Fruit fly (Drosophila melanogaster) whole organism, embryonic: ENCODE measurements around the gene soti.
A peak's percentile ranks its signal among the peaks of the same experiment; 100 is the strongest.

ENCODE experiments used
- Ada2b ChIP-seq: fragments of 200-800 bp; sonication (Bioruptor generic); IDR thresholded peaks from 2 replicates; pipeline ENCODE4 v1.3.6; 2022; ENCODE audit warnings: missing biosample characterization, missing genetic modification characterization
- Aef1 ChIP-seq: fragments of 200-800 bp; sonication (Bioruptor generic); IDR thresholded peaks from 3 replicates; pipeline ENCODE4 v1.3.6; 2022; ENCODE audit warnings: missing biosample characterization, missing genetic modification characterization
- Antp ChIP-seq: fragments of 200-800 bp; sonication (Bioruptor generic); optimal IDR thresholded peaks from 3 replicates; lab custom pipeline; 2016; ENCODE audit warnings: missing biosample characterization, missing genetic modification characterization
- Atf-2 ChIP-seq: fragments of 200-800 bp; sonication (Bioruptor generic); optimal IDR thresholded peaks from 2 replicates; lab custom pipeline; 2016; ENCODE audit warnings: missing biosample characterization, missing genetic modification characterization
- CG11085 ChIP-seq: fragments of 200-800 bp; sonication (Bioruptor generic); IDR thresholded peaks from 2 replicates; pipeline ENCODE4 v1.3.6; 2022; ENCODE audit warnings: missing biosample characterization, missing genetic modification characterization
- CG11696 ChIP-seq: fragments of 200-800 bp; sonication (Bioruptor generic); IDR thresholded peaks from 2 replicates; pipeline ENCODE4 v1.3.6; 2022; ENCODE audit warnings: missing biosample characterization, missing genetic modification characterization
- CG12071 ChIP-seq: fragments of 200-800 bp; sonication (Bioruptor generic); optimal IDR thresholded peaks from 3 replicates; lab custom pipeline; 2018; ENCODE audit warnings: missing biosample characterization, mild to moderate bottlenecking, missing genetic modification characterization
- CG12104 ChIP-seq: fragments of 200-800 bp; sonication (Bioruptor generic); optimal IDR thresholded peaks from 3 replicates; lab custom pipeline; 2016; ENCODE audit warnings: missing biosample characterization, missing genetic modification characterization
- CG12236 ChIP-seq: fragments of 200-800 bp; sonication (Bioruptor generic); optimal IDR thresholded peaks from 2 replicates; lab custom pipeline; 2016; ENCODE audit warnings: missing biosample characterization, missing genetic modification characterization
- CG14965 ChIP-seq: fragments of 200-800 bp; sonication (Bioruptor generic); optimal IDR thresholded peaks from 2 replicates; lab custom pipeline; 2016; ENCODE audit warnings: missing biosample characterization, missing genetic modification characterization, borderline replicate concordance
- CG17385 ChIP-seq: fragments of 200-800 bp; sonication (Bioruptor generic); optimal IDR thresholded peaks from 3 replicates; lab custom pipeline; 2018; ENCODE audit warnings: missing biosample characterization, mild to moderate bottlenecking, missing genetic modification characterization
- CG30020 ChIP-seq: fragments of 200-800 bp; optimal IDR thresholded peaks from 2 replicates; lab custom pipeline; 2019; ENCODE audit warnings: missing biosample characterization, mild to moderate bottlenecking, missing genetic modification characterization, moderate library complexity
- CG3065 ChIP-seq: fragments of 200-800 bp; sonication (Bioruptor generic); optimal IDR thresholded peaks from 2 replicates; lab custom pipeline; 2016; ENCODE audit warnings: missing biosample characterization, missing genetic modification characterization
- CG32772 ChIP-seq: fragments of 200-800 bp; sonication (Bioruptor generic); IDR thresholded peaks from 2 replicates; pipeline ENCODE4 v1.3.6; 2022; ENCODE audit warnings: missing biosample characterization, missing genetic modification characterization
- CG34422 ChIP-seq: fragments of 200-800 bp; sonication (Bioruptor generic); IDR thresholded peaks from 3 replicates; pipeline ENCODE4 v1.3.6; 2022; ENCODE audit warnings: missing biosample characterization, missing genetic modification characterization
- CG3726 ChIP-seq: fragments of 200-800 bp; sonication (Bioruptor generic); IDR thresholded peaks from 3 replicates; pipeline ENCODE4, ENCODE4 v1.3.6; 2022; ENCODE audit warnings: missing biosample characterization, missing genetic modification characterization
- CG42726 ChIP-seq: fragments of 200-800 bp; sonication (Bioruptor generic); IDR thresholded peaks from 2 replicates; pipeline ENCODE4 v1.3.6; 2022; ENCODE audit warnings: missing biosample characterization, missing genetic modification characterization; ENCODE audit not compliant: partially characterized antibody
- CG4707 ChIP-seq: fragments of 200-800 bp; sonication (Bioruptor generic); optimal IDR thresholded peaks from 2 replicates; lab custom pipeline; 2018; ENCODE audit warnings: missing biosample characterization, mild to moderate bottlenecking, missing genetic modification characterization, moderate library complexity
- CG5245 ChIP-seq: fragments of 200-800 bp; sonication (Bioruptor generic); optimal IDR thresholded peaks from 3 replicates; lab custom pipeline; 2016; ENCODE audit warnings: missing biosample characterization, missing genetic modification characterization
- CG6689 ChIP-seq: fragments of 200-800 bp; sonication (Bioruptor generic); IDR thresholded peaks from 2 replicates; pipeline ENCODE4 v1.3.6; 2022; ENCODE audit warnings: missing biosample characterization, missing genetic modification characterization
- CG7839 ChIP-seq: fragments of 200-800 bp; sonication (Bioruptor generic); optimal IDR thresholded peaks from 3 replicates; lab custom pipeline; 2018; ENCODE audit warnings: missing biosample characterization, mild to moderate bottlenecking, missing genetic modification characterization, moderate library complexity
- CG8089 ChIP-seq: fragments of 200-800 bp; sonication (Bioruptor generic); optimal IDR thresholded peaks from 3 replicates; lab custom pipeline; 2016; ENCODE audit warnings: missing biosample characterization, missing genetic modification characterization
- CG8388 ChIP-seq: fragments of 200-800 bp; sonication (Bioruptor generic); optimal IDR thresholded peaks from 2 replicates; lab custom pipeline; 2019; ENCODE audit warnings: missing biosample characterization, mild to moderate bottlenecking, missing genetic modification characterization, moderate library complexity
- CG9876 ChIP-seq: fragments of 200-800 bp; sonication (Bioruptor generic); optimal IDR thresholded peaks from 2 replicates; lab custom pipeline; 2016; ENCODE audit warnings: missing biosample characterization, missing genetic modification characterization
- Dek ChIP-seq: fragments of 200-800 bp; sonication (Bioruptor generic); optimal IDR thresholded peaks from 3 replicates; lab custom pipeline; 2019; ENCODE audit warnings: missing biosample characterization, mild to moderate bottlenecking, missing genetic modification characterization, moderate library complexity
- Dref ChIP-seq: fragments of 200-800 bp; sonication (Bioruptor generic); IDR thresholded peaks from 2 replicates; pipeline ENCODE4 v1.3.6; 2022; ENCODE audit warnings: missing biosample characterization, missing genetic modification characterization
- Ets65A ChIP-seq: fragments of 200-800 bp; sonication (Bioruptor generic); peaks from one replicate; lab custom pipeline; 2016; ENCODE audit warnings: missing biosample characterization, missing genetic modification characterization
- H2.0 ChIP-seq: fragments of 200-800 bp; sonication (Bioruptor generic); IDR thresholded peaks from 2 replicates; pipeline ENCODE4 v1.3.6; 2022; ENCODE audit warnings: missing biosample characterization, missing genetic modification characterization
- Neu2 ChIP-seq: fragments of 200-800 bp; sonication (Bioruptor generic); optimal IDR thresholded peaks from 3 replicates; lab custom pipeline; 2016; ENCODE audit warnings: missing biosample characterization, missing genetic modification characterization, borderline replicate concordance
- Nf-YC ChIP-seq: fragments of 200-800 bp; optimal IDR thresholded peaks from 3 replicates; lab custom pipeline; 2019; ENCODE audit warnings: missing biosample characterization, mild to moderate bottlenecking, missing genetic modification characterization, moderate library complexity
- Six4 ChIP-seq: fragments of 200-800 bp; sonication (Bioruptor generic); optimal IDR thresholded peaks from 2 replicates; lab custom pipeline; 2016; ENCODE audit warnings: missing biosample characterization, missing genetic modification characterization
- Tbp ChIP-seq: fragments of >200 bp; optimal IDR thresholded peaks from 2 replicates; lab custom pipeline; 2018; ENCODE audit warnings: missing biosample characterization, missing genetic modification characterization
- Vsx1 ChIP-seq: fragments of 200-800 bp; sonication (Bioruptor generic); optimal IDR thresholded peaks from 2 replicates; lab custom pipeline; 2017; ENCODE audit warnings: missing biosample characterization, mild to moderate bottlenecking, missing genetic modification characterization, missing genetic modification reagents
- ash1 ChIP-seq: fragments of 200-800 bp; sonication (Bioruptor generic); optimal IDR thresholded peaks from 2 replicates; lab custom pipeline; 2018; ENCODE audit warnings: missing biosample characterization, mild to moderate bottlenecking, missing genetic modification characterization
- ato ChIP-seq: fragments of 200-800 bp; sonication (Bioruptor generic); IDR thresholded peaks from 2 replicates; pipeline ENCODE4 v1.3.6; 2022; ENCODE audit warnings: missing biosample characterization, missing genetic modification characterization; ENCODE audit not compliant: partially characterized antibody
- bcd ChIP-seq: fragments of 200-800 bp; sonication (Bioruptor generic); optimal IDR thresholded peaks from 2 replicates; lab custom pipeline; 2017; ENCODE audit warnings: missing biosample characterization, mild to moderate bottlenecking, missing genetic modification characterization
- br ChIP-seq: fragments of >200 bp; optimal IDR thresholded peaks from 2 replicates; lab custom pipeline; 2017
- croc ChIP-seq: fragments of 200-800 bp; sonication (Bioruptor generic); conservative IDR thresholded peaks from 3 replicates; pipeline ENCODE4 v1.3.6; 2022; ENCODE audit warnings: missing biosample characterization, missing genetic modification characterization
- dmrt11E ChIP-seq: fragments of 200-800 bp; sonication (Bioruptor generic); optimal IDR thresholded peaks from 3 replicates; lab custom pipeline; 2018; ENCODE audit warnings: missing biosample characterization, mild to moderate bottlenecking, missing genetic modification characterization, moderate library complexity
- gro ChIP-seq: fragments of 200-800 bp; sonication (Bioruptor generic); optimal IDR thresholded peaks from 2 replicates; lab custom pipeline; 2016; ENCODE audit warnings: missing biosample characterization, missing genetic modification characterization
- gsb-n ChIP-seq: fragments of 200-800 bp; sonication (Bioruptor generic); optimal IDR thresholded peaks from 3 replicates; lab custom pipeline; 2018; ENCODE audit warnings: missing biosample characterization, mild to moderate bottlenecking, missing genetic modification characterization
- gt ChIP-seq: fragments of 200-800 bp; sonication (Bioruptor generic); IDR thresholded peaks from 2 replicates; pipeline ENCODE4 v1.3.6; 2022; ENCODE audit warnings: missing biosample characterization, missing genetic modification characterization
- luna ChIP-seq: fragments of 200-800 bp; sonication (Bioruptor generic); optimal IDR thresholded peaks from 2 replicates; lab custom pipeline; 2016; ENCODE audit warnings: missing biosample characterization, missing genetic modification characterization
- mirr ChIP-seq: fragments of 200-800 bp; sonication (Bioruptor generic); optimal IDR thresholded peaks from 3 replicates; lab custom pipeline; 2018; ENCODE audit warnings: missing biosample characterization, mild to moderate bottlenecking, missing genetic modification characterization
- pita ChIP-seq: fragments of 200-800 bp; sonication (Bioruptor generic); optimal IDR thresholded peaks from 2 replicates; lab custom pipeline; 2017; ENCODE audit warnings: missing biosample characterization, mild to moderate bottlenecking, missing genetic modification characterization
- psq ChIP-seq: fragments of 200-800 bp; sonication (Bioruptor generic); optimal IDR thresholded peaks from 2 replicates; lab custom pipeline; 2017; ENCODE audit warnings: missing biosample characterization, missing genetic modification characterization
- sc ChIP-seq, 3 experiments: fragments of >200 bp in 2 of 3; fragments of 200-800 bp in 1 of 3; sonication (Bioruptor generic) in 1 of 3; optimal IDR thresholded peaks; 2 replicates in 2 of 3; 3 replicates in 1 of 3; lab custom pipeline; 2017; ENCODE audit warnings: mild to moderate bottlenecking in 1 of 3, missing biosample characterization in 1 of 3, missing genetic modification characterization in 1 of 3, missing genetic modification reagents in 1 of 3
- sim ChIP-seq: fragments of 200-800 bp; sonication (Bioruptor generic); IDR thresholded peaks from 2 replicates; pipeline ENCODE4 v1.3.6; 2022; ENCODE audit warnings: missing biosample characterization, missing genetic modification characterization
- sima ChIP-seq: fragments of 200-800 bp; sonication (Bioruptor generic); optimal IDR thresholded peaks from 2 replicates; lab custom pipeline; 2016; ENCODE audit warnings: missing biosample characterization, missing genetic modification characterization
- ssp ChIP-seq: fragments of 200-800 bp; sonication (Bioruptor generic); IDR thresholded peaks from 2 replicates; pipeline ENCODE4 v1.3.6; 2022; ENCODE audit warnings: missing biosample characterization, missing genetic modification characterization
- tgo ChIP-seq: fragments of 200-800 bp; sonication (Bioruptor generic); IDR thresholded peaks from 3 replicates; pipeline ENCODE4 v1.3.6; 2022; ENCODE audit warnings: missing biosample characterization, missing genetic modification characterization

The soti gene

dm6 chr3R:14391281-14391680 is 9.8 kb upstream of the soti start (continued):
- TF ChIP-seq CG7839 (tag; lab: Kevin White, UChicago) (peak; percentile 87), Tbp (GFP tag; lab: Kevin White, UChicago) (no peak), Aef1 (GFP tag; lab: Robert Waterston, UW) (peak; percentile 91), CG32772 (GFP tag; lab: Robert Waterston, UW) (peak; percentile 93), tgo (GFP tag; lab: Robert Waterston, UW) (peak; percentile 90), CG4707 (GFP tag; lab: Kevin White, UChicago) (no peak), Neu2 (GFP tag; lab: Kevin White, UChicago) (no peak), Vsx1 (GFP tag; lab: Kevin White, UChicago) (peak; percentile 29), mirr (GFP tag; lab: Kevin White, UChicago) (peak; percentile 82), Atf-2 (GFP tag; lab: Kevin White, UChicago) (peak; percentile 40), CG42726 (GFP tag; lab: Robert Waterston, UW) (peak; percentile 90), gsb-n (peak; percentile 11), dmrt11E (peak; percentile 54), ssp (GFP tag; lab: Robert Waterston, UW) (peak; percentile 80), CG6689 (GFP tag; lab: Robert Waterston, UW) (peak; percentile 79), Antp (GFP tag; lab: Kevin White, UChicago) (peak; percentile 79), CG30020 (tag; lab: Kevin White, UChicago) (no peak), Dek (peak; percentile 38), Nf-YC (peak; percentile 76), CG12104 (GFP tag; lab: Kevin White, UChicago) (peak; percentile 69), H2.0 (GFP tag; lab: Robert Waterston, UW) (peak; percentile 84), Six4 (GFP tag; lab: Kevin White, UChicago) (peak; percentile 88), CG5245 (GFP tag; lab: Kevin White, UChicago) (peak; percentile 98), CG3726 (GFP tag; lab: Robert Waterston, UW) (peak; percentile 91), pita (GFP tag; lab: Kevin White, UChicago) (peak; percentile 3), bcd (GFP tag; lab: Kevin White, UChicago) (peak; percentile 88), gro (GFP tag; lab: Kevin White, UChicago) (peak; percentile 69), CG8388 (peak; percentile 15), CG11696 (GFP tag; lab: Robert Waterston, UW) (0 out of 2 replicates have a peak, but pooled peaks have one; percentile 24), CG14965 (GFP tag; lab: Kevin White, UChicago) (peak; percentile 63), CG11085 (GFP tag; lab: Robert Waterston, UW) (peak; percentile 89), CG12236 (no peak), Ada2b (peak; percentile 82), ash1 (peak; percentile 34), CG9876 (GFP tag; lab: Kevin White, UChicago) (peak; percentile 53), CG34422 (GFP tag; lab: Robert Waterston, UW) (peak; percentile 94), sc (optimal IDR thresholded peaks at IDR 0.05; lab: Kevin White, UChicago) (no peak), sc (GFP tag; optimal IDR thresholded peaks at IDR 0.05; lab: Kevin White, UChicago) (peak; percentile 32), croc (GFP tag; lab: Robert Waterston, UW) (peak; percentile 78; the same call in 2 of the 3 replicates), psq (GFP tag; lab: Kevin White, UChicago) (no peak), Ets65A (GFP tag; lab: Kevin White, UChicago) (peak; percentile 97), sim (GFP tag; lab: Robert Waterston, UW) (peak; percentile 66; the same call in 1 of the 2 replicates), CG17385 (GFP tag; lab: Kevin White, UChicago) (peak; percentile 39), gt (GFP tag; lab: Robert Waterston, UW) (peak; percentile 62; the same call in 1 of the 2 replicates), CG12071 (peak; percentile 58), sima (no peak), CG3065 (GFP tag; lab: Kevin White, UChicago) (no peak), ato (GFP tag; lab: Robert Waterston, UW) (no peak), Dref (GFP tag; lab: Robert Waterston, UW) (0 out of 2 replicates have a peak, but pooled peaks have one; percentile 4), CG8089 (GFP tag; lab: Kevin White, UChicago) (peak; percentile 62), luna (GFP tag; lab: Kevin White, UChicago) (no peak), br (lab: Kevin White, UChicago) (no peak)
